Fruit fly (Drosophila melanogaster): ENCODE measurements around the gene Noc2.

- no peak for TF ChIP-seq CG10669 (GFP tag; optimal IDR thresholded peaks at IDR 0.05)
- TF ChIP-seq fd59A (GFP tag; optimal IDR thresholded peaks at IDR 0.05) = no peak
- TF ChIP-seq Lpt (GFP tag; optimal IDR thresholded peaks at IDR 0.05) = no peak
- no peak for TF ChIP-seq ss (GFP tag; optimal IDR thresholded peaks at IDR 0.05)
- TF ChIP-seq spab (GFP tag; optimal IDR thresholded peaks at IDR 0.05) = no peak
- no peak for TF ChIP-seq CG6808 (GFP tag; optimal IDR thresholded peaks at IDR 0.05)
- TF ChIP-seq Met (GFP tag; optimal IDR thresholded peaks at IDR 0.05) = no peak
- TF ChIP-seq Sox14 (GFP tag; optimal IDR thresholded peaks at IDR 0.05) = no peak
- no peak for TF ChIP-seq CG11294 (GFP tag; IDR thresholded peaks at IDR 0.05)
- no peak for TF ChIP-seq eg (GFP tag; IDR thresholded peaks at IDR 0.05)
Observed at dm6 chr2L:21149053-21149452, 14.4 kb upstream of the Noc2 start.

Measured in whole organism, prepupa.